Worm (Caenorhabditis elegans) whole organism, L1 larva: Measurements from ENCODE around the gene F52D10.4.

Experiments
- C34B4.2 ChIP-seq: sonication (generic microtip); optimal IDR thresholded peaks from 2 replicates; lab custom pipeline; 2017; ENCODE audit warnings: mild to moderate bottlenecking, missing genetic modification characterization, missing compliant biosample characterization
- F16B12.6 ChIP-seq: fragments of 150-350 bp; optimal IDR thresholded peaks from 2 replicates; lab custom pipeline; 2014; ENCODE audit warnings: missing biosample characterization, missing genetic modification characterization
- aha-1 ChIP-seq: fragments of 150-350 bp; optimal IDR thresholded peaks from 2 replicates; lab custom pipeline; 2014; ENCODE audit warnings: missing biosample characterization, missing genetic modification characterization
- blmp-1 ChIP-seq: fragments of 150-350 bp; optimal IDR thresholded peaks from 2 replicates; lab custom pipeline; 2014; ENCODE audit warnings: missing biosample characterization, missing genetic modification characterization
- ceh-8 ChIP-seq: fragments of 200-800 bp; sonication (Bioruptor generic); optimal IDR thresholded peaks from 2 replicates; lab custom pipeline; 2018; ENCODE audit warnings: mild to moderate bottlenecking, missing genetic modification characterization, moderate library complexity, missing compliant biosample characterization
- ceh-82 ChIP-seq, 3 experiments: fragments of 150-350 bp in 1 of 3; sonication (generic microtip) in 2 of 3; optimal IDR thresholded peaks; 2 replicates each; lab custom pipeline; 2014 to 2017; ENCODE audit warnings: missing biosample characterization in 3 of 3, missing genetic modification characterization in 3 of 3
- dpl-1 ChIP-seq, 3 experiments: fragments of 150-350 bp in 2 of 3; sonication (generic microtip) in 1 of 3; optimal IDR thresholded peaks; 2 replicates each; lab custom pipeline; 2014 to 2017; ENCODE audit warnings: missing biosample characterization in 3 of 3, missing genetic modification characterization in 3 of 3, missing genetic modification reagents in 3 of 3
- efl-1 ChIP-seq, 4 experiments: fragments of 150-350 bp; optimal IDR thresholded peaks in 3 of 4; peaks in 1 of 4; 1 replicate in 1 of 4; 2 replicates in 3 of 4; lab custom pipeline; 2014; ENCODE audit warnings: missing biosample characterization in 2 of 4, missing genetic modification characterization in 2 of 4, missing genetic modification reagents in 2 of 4
- elt-3 ChIP-seq, 6 experiments: fragments of 150-350 bp in 1 of 6; sonication (generic microtip); optimal IDR thresholded peaks; 2 replicates each; lab custom pipeline; 2017 to 2018; ENCODE audit warnings: missing biosample characterization in 6 of 6, missing genetic modification characterization in 6 of 6, inconsistent platforms in 1 of 6
- fkh-10 ChIP-seq: sonication (generic microtip); optimal IDR thresholded peaks from 2 replicates; lab custom pipeline; 2017; ENCODE audit warnings: missing biosample characterization, missing genetic modification reagents, missing genetic modification characterization
- isw-1 ChIP-seq: fragments of 200-800 bp; sonication (Bioruptor generic); IDR thresholded peaks from 2 replicates; pipeline ENCODE4 v1.3.6; 2022; ENCODE audit warnings: missing genetic modification characterization, missing compliant biosample characterization
- jun-1 ChIP-seq: fragments of 150-350 bp; optimal IDR thresholded peaks from 2 replicates; lab custom pipeline; 2014; ENCODE audit warnings: missing biosample characterization, missing genetic modification reagents, missing genetic modification characterization
- lin-14 ChIP-seq: fragments of 200-800 bp; sonication (Bioruptor generic); optimal IDR thresholded peaks from 2 replicates; lab custom pipeline; 2018; ENCODE audit warnings: mild to moderate bottlenecking, missing genetic modification characterization, moderate library complexity, missing compliant biosample characterization
- lsy-2 ChIP-seq, 2 experiments: fragments of 150-350 bp; optimal IDR thresholded peaks; 2 replicates each; lab custom pipeline; 2014; ENCODE audit warnings: missing biosample characterization in 2 of 2, missing genetic modification characterization in 2 of 2
- mab-9 ChIP-seq: fragments of 200-800 bp; sonication (Bioruptor generic); IDR thresholded peaks from 2 replicates; pipeline ENCODE4 v1.3.6; 2022; ENCODE audit warnings: missing genetic modification reagents, missing genetic modification characterization, missing compliant biosample characterization
- mep-1 ChIP-seq: fragments of 150-350 bp; optimal IDR thresholded peaks from 2 replicates; lab custom pipeline; 2014; ENCODE audit warnings: missing biosample characterization, missing genetic modification characterization
- nhr-20 ChIP-seq: sonication (generic microtip); optimal IDR thresholded peaks from 2 replicates; lab custom pipeline; 2016; ENCODE audit warnings: mild to moderate bottlenecking, missing genetic modification characterization, missing compliant biosample characterization
- nhr-28 ChIP-seq: fragments of 150-350 bp; optimal IDR thresholded peaks from 2 replicates; lab custom pipeline; 2014; ENCODE audit warnings: missing biosample characterization, missing genetic modification characterization
- nhr-47 ChIP-seq: sonication (generic microtip); optimal IDR thresholded peaks from 2 replicates; lab custom pipeline; 2016; ENCODE audit warnings: mild to moderate bottlenecking, missing genetic modification characterization, moderate library complexity, missing compliant biosample characterization
- nhr-71 ChIP-seq: sonication (generic microtip); optimal IDR thresholded peaks from 2 replicates; lab custom pipeline; 2016; ENCODE audit warnings: mild to moderate bottlenecking, missing genetic modification characterization, moderate library complexity, missing compliant biosample characterization
- nhr-85 ChIP-seq: sonication (generic microtip); peaks from one replicate; lab custom pipeline; 2016; ENCODE audit warnings: missing genetic modification characterization, inconsistent platforms, missing compliant biosample characterization
- pqm-1 ChIP-seq: sonication (generic microtip); optimal IDR thresholded peaks from 3 replicates; lab custom pipeline; 2017; ENCODE audit warnings: missing biosample characterization, missing genetic modification characterization
- rnt-1 ChIP-seq: sonication (generic microtip); optimal IDR thresholded peaks from 2 replicates; lab custom pipeline; 2016; ENCODE audit warnings: mild to moderate bottlenecking, missing genetic modification characterization, moderate library complexity, missing compliant biosample characterization
- snu-23 ChIP-seq: sonication (generic microtip); optimal IDR thresholded peaks from 2 replicates; lab custom pipeline; 2016; ENCODE audit warnings: missing genetic modification characterization, missing compliant biosample characterization
- sox-4 ChIP-seq: sonication (generic microtip); optimal IDR thresholded peaks from 2 replicates; lab custom pipeline; 2016; ENCODE audit warnings: missing genetic modification characterization, missing compliant biosample characterization
- swsn-7 ChIP-seq: sonication (generic microtip); optimal IDR thresholded peaks from 2 replicates; lab custom pipeline; 2016; ENCODE audit warnings: missing genetic modification characterization, missing compliant biosample characterization
- tbx-2 ChIP-seq: sonication (generic microtip); optimal IDR thresholded peaks from 2 replicates; lab custom pipeline; 2016; ENCODE audit warnings: missing genetic modification characterization, missing compliant biosample characterization
- unc-86 ChIP-seq: sonication (generic microtip); optimal IDR thresholded peaks from 2 replicates; lab custom pipeline; 2016; ENCODE audit warnings: missing genetic modification characterization, missing compliant biosample characterization
- xbp-1 ChIP-seq: sonication (generic microtip); optimal IDR thresholded peaks from 2 replicates; lab custom pipeline; 2016; ENCODE audit warnings: missing genetic modification characterization, missing compliant biosample characterization

Gene F52D10.4

DNA sequence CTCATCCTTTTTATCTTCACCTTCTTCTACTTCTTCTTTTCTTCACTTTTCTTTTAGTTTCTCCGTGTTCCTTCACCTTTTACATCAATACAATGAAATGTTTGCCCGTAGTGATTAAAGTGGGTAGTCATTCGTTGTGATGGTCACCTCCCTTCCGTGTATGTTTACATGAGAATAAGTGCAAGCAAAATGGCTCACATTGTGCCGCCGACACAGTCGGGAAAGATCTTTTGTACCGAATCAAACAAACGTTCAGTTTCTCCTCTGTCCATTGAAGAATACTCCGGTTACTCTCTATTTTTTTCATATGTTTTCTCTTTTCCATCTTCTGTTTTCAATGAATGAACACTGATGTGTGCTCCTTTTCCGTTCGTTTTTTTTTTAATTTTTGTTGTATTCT is 46.9 kb downstream of the F52D10.4 start:
- TF ChIP-seq lin-14 (peak; percentile 1), efl-1 (optimal IDR thresholded peaks at IDR 0.05; lab: Kevin White, UChicago) (no peak), efl-1 (GFP tag; optimal IDR thresholded peaks at IDR 0.05 in 1 of 2; lab: Kevin White, UChicago) (peak in 1 of 2 experiments; percentile 86), F16B12.6 (tag; lab: Kevin White, UChicago) (no peak)

- TF ChIP-seq blmp-1 (tag; lab: Kevin White, UChicago) (peak; percentile 96), jun-1 (tag; lab: Kevin White, UChicago) (no peak), elt-3 (tag; optimal IDR thresholded peaks at IDR 0.05; lab: Kevin White, UChicago) (peak in 1 of 6 experiments; percentile 16)
These were observed 48.3 kb downstream of the F52D10.4 start for ce11 chrX:11665522-11666017.

DNA sequence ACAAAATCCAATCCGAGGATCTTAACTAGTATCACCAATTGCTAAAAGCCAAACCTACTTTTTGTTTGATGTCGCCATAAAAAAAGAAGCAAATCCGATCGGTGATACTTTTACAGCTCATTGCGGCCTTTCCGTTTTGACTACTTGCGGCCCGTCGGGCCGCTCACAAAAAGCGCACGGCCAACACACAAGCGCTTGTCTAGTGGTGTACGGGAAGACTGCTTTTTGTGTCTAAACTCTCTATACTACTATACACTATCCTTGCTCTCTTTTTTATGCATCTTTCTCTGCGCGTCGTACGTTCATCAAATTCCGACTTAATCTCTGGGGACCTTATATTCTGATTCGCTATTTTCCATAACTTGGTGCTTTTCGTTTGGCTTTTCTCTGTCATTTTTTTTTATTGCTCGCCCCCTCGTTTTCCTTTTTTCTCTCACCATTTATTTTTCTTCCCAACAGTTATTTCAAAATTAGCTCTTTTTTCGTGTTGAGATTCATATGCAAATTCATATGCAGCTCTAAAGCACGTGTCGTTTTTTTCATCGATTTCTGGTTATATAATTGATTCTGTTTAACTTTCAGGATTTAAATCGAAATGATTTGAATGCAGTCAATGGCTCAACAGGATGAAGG is 49.4 kb downstream of the F52D10.4 start, which contains the start of gene noca-2:
Gene noca-2 (plus strand): TSS at position 583 of the 633 bp plus-strand sequence.
- TF ChIP-seq nhr-85 (peak; percentile 46), lin-14 (peak; percentile 82), ceh-8 (GFP tag; lab: Kevin White, UChicago) (no peak), fkh-10 (GFP tag; lab: Kevin White, UChicago) (no peak), aha-1 (tag; lab: Kevin White, UChicago) (no peak), ceh-82 (tag; optimal IDR thresholded peaks at IDR 0.05; lab: Kevin White, UChicago) (peak; percentile 3 to 39 (median 8)), nhr-47 (tag; lab: Kevin White, UChicago) (peak; percentile 11), unc-86 (peak; percentile 11), xbp-1 (peak; percentile 11), snu-23 (GFP tag; lab: Kevin White, UChicago) (peak; percentile 45), lsy-2 (tag; optimal IDR thresholded peaks at IDR 0.05; lab: Kevin White, UChicago) (peak in 1 of 2 experiments; percentile 44), blmp-1 (tag; lab: Kevin White, UChicago) (peak; percentile 11), dpl-1 (GFP tag; optimal IDR thresholded peaks at IDR 0.05; lab: Kevin White, UChicago) (no peak), nhr-71 (peak; percentile 37), nhr-28 (tag; lab: Kevin White, UChicago) (no peak), mep-1 (tag; lab: Kevin White, UChicago) (peak; percentile 12), isw-1 (GFP tag; lab: Robert Waterston, UW) (0 out of 2 replicates have a peak, but pooled peaks have one; percentile 13), C34B4.2 (tag; lab: Kevin White, UChicago) (no peak), rnt-1 (peak; percentile 21), nhr-20 (tag; lab: Kevin White, UChicago) (peak; percentile 13), swsn-7 (tag; lab: Kevin White, UChicago) (peak; percentile 26), tbx-2 (tag; lab: Kevin White, UChicago) (peak; percentile 12), mab-9 (GFP tag; lab: Robert Waterston, UW) (0 out of 2 replicates have a peak, but pooled peaks have one; percentile 35), pqm-1 (no peak), efl-1 (optimal IDR thresholded peaks at IDR 0.05; lab: Kevin White, UChicago) (peak; percentile 5 to 53), efl-1 (GFP tag; optimal IDR thresholded peaks at IDR 0.05 in 1 of 2; lab: Kevin White, UChicago) (peak in 1 of 2 experiments; percentile 84), sox-4 (no peak)
